Fruit fly (Drosophila melanogaster) whole organism, pupa: ENCODE measurements around the gene CASK.

Source experiments
- Ets98B ChIP-seq: fragments of 200-800 bp; sonication (Bioruptor generic); IDR thresholded peaks from 2 replicates; pipeline ENCODE4 v1.3.6; 2022; ENCODE audit warnings: missing biosample characterization, missing genetic modification characterization
- fd96Ca ChIP-seq: fragments of 200-800 bp; sonication (Bioruptor generic); IDR thresholded peaks from 3 replicates; pipeline ENCODE4 v1.3.6; 2022; ENCODE audit warnings: missing biosample characterization, missing genetic modification characterization

- TF ChIP-seq fd96Ca (no peak), Ets98B (GFP tag; lab: Robert Waterston, UW) (no peak)
These were observed 2.0 kb upstream of the CASK start for dm6 chr3R:21824407-21825006.
